Worm (Caenorhabditis elegans) whole organism, young adult: ENCODE results near the gene C24A3.1.
A peak's percentile ranks its signal among the peaks of the same experiment; 100 is the strongest.

Source experiments
- B0019.2 ChIP-seq: fragments of 200-800 bp; sonication (Bioruptor generic); conservative IDR thresholded peaks from 2 replicates; pipeline ENCODE4 v1.3.6; 2022; ENCODE audit warnings: missing genetic modification reagents, missing genetic modification characterization, missing compliant biosample characterization
- B0035.1 ChIP-seq: sonication (generic microtip); optimal IDR thresholded peaks from 2 replicates; lab custom pipeline; 2016; ENCODE audit warnings: missing genetic modification characterization, mild to moderate bottlenecking, missing compliant biosample characterization, missing genotype, missing genetic modification reagents
- B0261.1 ChIP-seq: sonication (generic microtip); optimal IDR thresholded peaks from 2 replicates; lab custom pipeline; 2016; ENCODE audit warnings: mild to moderate bottlenecking, missing genetic modification characterization, moderate library complexity, missing compliant biosample characterization
- C06A6.2 ChIP-seq: fragments of 200-800 bp; sonication (Bioruptor generic); conservative IDR thresholded peaks from 2 replicates; pipeline ENCODE4 v1.3.6; 2022; ENCODE audit warnings: missing genetic modification characterization, missing compliant biosample characterization
- C17E4.6 ChIP-seq: fragments of 200-800 bp; sonication (Bioruptor generic); IDR thresholded peaks from 2 replicates; pipeline ENCODE4 v1.3.6; 2022; ENCODE audit warnings: missing genetic modification reagents, missing genetic modification characterization, missing compliant biosample characterization
- D2030.7 ChIP-seq: fragments of 200-800 bp; sonication (Bioruptor generic); IDR thresholded peaks from 2 replicates; pipeline ENCODE4 v1.3.6; 2022; ENCODE audit warnings: missing genetic modification reagents, missing genetic modification characterization, missing compliant biosample characterization
- F49E8.2 ChIP-seq: sonication (generic microtip); optimal IDR thresholded peaks from 3 replicates; lab custom pipeline; 2017; ENCODE audit warnings: missing genetic modification characterization, mild to moderate bottlenecking, missing compliant biosample characterization, antibody characterized with exemption, moderate library complexity; ENCODE audit not compliant: insufficient read depth
- F57A8.1 ChIP-seq: fragments of 200-800 bp; sonication (Bioruptor generic); optimal IDR thresholded peaks from 2 replicates; lab custom pipeline; 2018; ENCODE audit warnings: mild to moderate bottlenecking, missing genetic modification characterization, moderate library complexity, missing compliant biosample characterization
- T26A5.8 ChIP-seq: sonication (generic microtip); optimal IDR thresholded peaks from 2 replicates; lab custom pipeline; 2016; ENCODE audit warnings: missing genetic modification characterization, missing compliant biosample characterization
- Y56A3A.18 ChIP-seq: fragments of 200-800 bp; sonication (Bioruptor generic); IDR thresholded peaks from 2 replicates; pipeline ENCODE4 v1.3.6; 2022; ENCODE audit warnings: missing genetic modification reagents, missing genetic modification characterization, missing compliant biosample characterization
- Y79H2A.3 ChIP-seq: fragments of 200-800 bp; sonication (Bioruptor generic); conservative IDR thresholded peaks from 2 replicates; pipeline ENCODE4 v1.3.6; 2022; ENCODE audit warnings: missing genetic modification reagents, missing genetic modification characterization, missing compliant biosample characterization
- ama-1 ChIP-seq, 3 experiments: fragments of 150-350 bp in 1 of 3; sonication (generic microtip) in 2 of 3; optimal IDR thresholded peaks; 2 replicates each; lab custom pipeline; 2014 to 2018; ENCODE audit warnings: missing biosample characterization in 2 of 3, missing genetic modification characterization in 2 of 3, missing genetic modification reagents in 2 of 3
- aptf-3 ChIP-seq: fragments of 200-800 bp; sonication (Bioruptor generic); IDR thresholded peaks from 2 replicates; pipeline ENCODE4 v1.3.6; 2022; ENCODE audit warnings: missing genetic modification characterization, missing compliant biosample characterization
- attf-5 ChIP-seq: fragments of 200-800 bp; sonication (Bioruptor generic); optimal IDR thresholded peaks from 2 replicates; lab custom pipeline; 2018; ENCODE audit warnings: mild to moderate bottlenecking, missing genetic modification characterization, missing compliant biosample characterization
- bed-1 ChIP-seq: fragments of 200-800 bp; sonication (Bioruptor generic); IDR thresholded peaks from 2 replicates; pipeline ENCODE4 v1.3.6; 2022; ENCODE audit warnings: missing genetic modification reagents, missing genetic modification characterization, missing compliant biosample characterization
- ccch-3 ChIP-seq: fragments of 200-800 bp; sonication (Bioruptor generic); optimal IDR thresholded peaks from 2 replicates; lab custom pipeline; 2018; ENCODE audit warnings: mild to moderate bottlenecking, missing genetic modification characterization, missing compliant biosample characterization
- cebp-2 ChIP-seq: fragments of 200-800 bp; sonication (Bioruptor generic); IDR thresholded peaks from 2 replicates; pipeline ENCODE4 v1.3.6; 2022; ENCODE audit warnings: missing genetic modification characterization, missing compliant biosample characterization
- ceh-100 ChIP-seq: fragments of 200-800 bp; sonication (Bioruptor generic); IDR thresholded peaks from 2 replicates; pipeline ENCODE4 v1.3.6; 2022; ENCODE audit warnings: missing genetic modification reagents, missing genetic modification characterization, missing compliant biosample characterization
- ceh-27 ChIP-seq: fragments of 200-800 bp; sonication (Bioruptor generic); optimal IDR thresholded peaks from 2 replicates; lab custom pipeline; 2018; ENCODE audit warnings: mild to moderate bottlenecking, missing genetic modification characterization, moderate library complexity, missing compliant biosample characterization
- chd-7 ChIP-seq: sonication (generic microtip); optimal IDR thresholded peaks from 2 replicates; lab custom pipeline; 2016; ENCODE audit warnings: mild to moderate bottlenecking, missing genetic modification characterization, moderate library complexity, missing compliant biosample characterization
- die-1 ChIP-seq: sonication (generic microtip); optimal IDR thresholded peaks from 2 replicates; lab custom pipeline; 2016; ENCODE audit warnings: missing genotype, mild to moderate bottlenecking, missing genetic modification characterization, missing compliant biosample characterization
- dpl-1 ChIP-seq: fragments of 150-350 bp; optimal IDR thresholded peaks from 2 replicates; lab custom pipeline; 2014; ENCODE audit warnings: missing biosample characterization, missing genetic modification reagents, missing genetic modification characterization
- egl-44 ChIP-seq: fragments of 200-800 bp; sonication (Bioruptor generic); IDR thresholded peaks from 2 replicates; pipeline ENCODE4 v1.3.6; 2022; ENCODE audit warnings: missing genetic modification reagents, missing genetic modification characterization, missing compliant biosample characterization
- ekl-4 ChIP-seq: fragments of 200-800 bp; sonication (Bioruptor generic); IDR thresholded peaks from 2 replicates; pipeline ENCODE4 v1.3.6; 2022; ENCODE audit warnings: missing genetic modification reagents, missing genetic modification characterization, missing compliant biosample characterization
- hlh-26 ChIP-seq: fragments of 200-800 bp; sonication (Bioruptor generic); conservative IDR thresholded peaks from 2 replicates; pipeline ENCODE4 v1.3.6; 2022; ENCODE audit warnings: missing genetic modification reagents, missing genetic modification characterization, missing compliant biosample characterization
- hmg-1.2 ChIP-seq: fragments of 200-800 bp; sonication (Bioruptor generic); IDR thresholded peaks from 2 replicates; pipeline ENCODE4 v1.3.6; 2022; ENCODE audit warnings: missing genetic modification reagents, missing genetic modification characterization, missing compliant biosample characterization
- hmg-20 ChIP-seq: fragments of 200-800 bp; sonication (Bioruptor generic); IDR thresholded peaks from 2 replicates; pipeline ENCODE4 v1.3.6; 2022; ENCODE audit warnings: missing genetic modification reagents, missing genetic modification characterization, missing compliant biosample characterization
- lag-1 ChIP-seq: fragments of 200-800 bp; sonication (Bioruptor generic); IDR thresholded peaks from 2 replicates; pipeline ENCODE4 v1.3.6; 2022; ENCODE audit warnings: missing genetic modification reagents, missing genetic modification characterization, missing compliant biosample characterization
- let-526 ChIP-seq: fragments of 200-800 bp; sonication (Bioruptor generic); IDR thresholded peaks from 2 replicates; pipeline ENCODE4 v1.3.6; 2022; ENCODE audit warnings: missing genetic modification reagents, missing genetic modification characterization, missing compliant biosample characterization
- let-607 ChIP-seq, 2 experiments: fragments of 200-800 bp in 1 of 2; sonication (Bioruptor generic) in 1 of 2; sonication (generic microtip) in 1 of 2; optimal IDR thresholded peaks; 2 replicates each; lab custom pipeline; 2016 to 2018; ENCODE audit warnings: mild to moderate bottlenecking in 2 of 2, missing compliant biosample characterization in 2 of 2, missing genetic modification characterization in 2 of 2, moderate library complexity in 2 of 2, missing genotype in 1 of 2
- lin-35 ChIP-seq, 3 experiments: fragments of 150-350 bp in 2 of 3; sonication (generic microtip) in 1 of 3; optimal IDR thresholded peaks; 2 replicates each; lab custom pipeline; 2014 to 2018; ENCODE audit warnings: missing biosample characterization in 3 of 3, missing genetic modification characterization in 3 of 3, missing genetic modification reagents in 3 of 3
- lin-40 ChIP-seq: sonication (generic microtip); optimal IDR thresholded peaks from 2 replicates; lab custom pipeline; 2016; ENCODE audit warnings: missing genetic modification characterization, mild to moderate bottlenecking, missing compliant biosample characterization, missing genotype, missing genetic modification reagents
- nfyb-1 ChIP-seq: fragments of 200-800 bp; sonication (Bioruptor generic); IDR thresholded peaks from 2 replicates; pipeline ENCODE4 v1.3.6; 2022; ENCODE audit warnings: missing genetic modification reagents, missing genetic modification characterization, missing compliant biosample characterization
- pbrm-1 ChIP-seq: fragments of 200-800 bp; sonication (Bioruptor generic); IDR thresholded peaks from 2 replicates; pipeline ENCODE4 v1.3.6; 2022; ENCODE audit warnings: missing genetic modification reagents, missing genetic modification characterization, missing compliant biosample characterization
- rec-8 ChIP-seq, 2 experiments: sonication (generic microtip); optimal IDR thresholded peaks; 2 replicates each; lab custom pipeline; 2016; ENCODE audit warnings: mild to moderate bottlenecking in 2 of 2, missing genetic modification characterization in 2 of 2, missing genetic modification reagents in 2 of 2, missing genotype in 2 of 2, missing biosample characterization in 1 of 2, missing compliant biosample characterization in 1 of 2, moderate library complexity in 1 of 2
- rpc-1 ChIP-seq, 2 experiments: fragments of 150-350 bp in 1 of 2; sonication (generic microtip) in 1 of 2; optimal IDR thresholded peaks; 2 replicates each; lab custom pipeline; 2014 to 2018; ENCODE audit warnings: missing biosample characterization in 1 of 2, missing genetic modification characterization in 1 of 2, missing genetic modification reagents in 1 of 2, missing genotype in 1 of 2
- snpc-1.1 ChIP-seq: sonication (generic microtip); optimal IDR thresholded peaks from 2 replicates; lab custom pipeline; 2017; ENCODE audit warnings: missing genetic modification characterization, mild to moderate bottlenecking, missing compliant biosample characterization, antibody characterized with exemption, moderate library complexity, missing genotype, missing genetic modification reagents; ENCODE audit not compliant: insufficient read depth
- snpc-3.4 ChIP-seq: sonication (generic microtip); optimal IDR thresholded peaks from 2 replicates; lab custom pipeline; 2017; ENCODE audit warnings: missing genetic modification characterization, mild to moderate bottlenecking, missing compliant biosample characterization, antibody characterized with exemption, moderate library complexity, missing genotype, missing genetic modification reagents
- somi-1 ChIP-seq: fragments of 200-800 bp; sonication (Bioruptor generic); optimal IDR thresholded peaks from 2 replicates; lab custom pipeline; 2018; ENCODE audit warnings: mild to moderate bottlenecking, missing genetic modification characterization, missing compliant biosample characterization
- tbp1 ChIP-seq: fragments of 200-800 bp; sonication (Bioruptor generic); optimal IDR thresholded peaks from 2 replicates; lab custom pipeline; 2018; ENCODE audit warnings: mild to moderate bottlenecking, missing genetic modification characterization, missing compliant biosample characterization
- tlf-1 ChIP-seq: fragments of 200-800 bp; sonication (Bioruptor generic); optimal IDR thresholded peaks from 2 replicates; lab custom pipeline; 2018; ENCODE audit warnings: mild to moderate bottlenecking, missing genetic modification characterization, missing compliant biosample characterization
- zfh-2 ChIP-seq: fragments of 200-800 bp; sonication (Bioruptor generic); conservative IDR thresholded peaks from 2 replicates; pipeline ENCODE4 v1.3.6; 2022; ENCODE audit warnings: missing genetic modification reagents, missing genetic modification characterization, missing compliant biosample characterization
- ztf-26 ChIP-seq: sonication (generic microtip); optimal IDR thresholded peaks from 2 replicates; lab custom pipeline; 2017; ENCODE audit warnings: missing genetic modification characterization, missing compliant biosample characterization

Gene C24A3.1

ce11 chrX:8969111-8970048, 29.5 kb upstream of the C24A3.1 start (continued):
- TF ChIP-seq egl-44, result peak; percentile 39; the same call in 1 of the 2 replicates
- TF ChIP-seq hmg-1.2, result peak; percentile 72
- peak; percentile 32 for TF ChIP-seq snpc-1.1 (tag; lab: Kevin White, UChicago)

ce11 chrX:8971461-8971860, 27.4 kb upstream of the C24A3.1 start:
- no peak for TF ChIP-seq cebp-2 (GFP tag; lab: Robert Waterston, UW)
- peak; percentile 96 for TF ChIP-seq rpc-1 (optimal IDR thresholded peaks at IDR 0.05; lab: Kevin White, UChicago)
- peak; percentile 95 for TF ChIP-seq rpc-1 (tag; optimal IDR thresholded peaks at IDR 0.05; lab: Kevin White, UChicago)
- no peak for TF ChIP-seq hlh-26 (GFP tag; lab: Robert Waterston, UW)
- TF ChIP-seq hmg-20, result no peak
- TF ChIP-seq T26A5.8 (tag; lab: Kevin White, UChicago), result peak; percentile 84
- peak; percentile 20 to 50 for TF ChIP-seq rec-8 (tag; optimal IDR thresholded peaks at IDR 0.05; lab: Kevin White, UChicago)
- peak; percentile 2 for TF ChIP-seq ztf-26 (tag; lab: Kevin White, UChicago)
- peak; percentile 0 for TF ChIP-seq tlf-1
- no peak for TF ChIP-seq C06A6.2
- no peak for TF ChIP-seq aptf-3 (GFP tag; lab: Robert Waterston, UW)
- no peak for TF ChIP-seq ama-1 (optimal IDR thresholded peaks at IDR 0.05; lab: Kevin White, UChicago)
- TF ChIP-seq ama-1 (GFP tag; optimal IDR thresholded peaks at IDR 0.05; lab: Kevin White, UChicago), result peak; percentile 85
- TF ChIP-seq tbp1, result peak; percentile 97
- peak; percentile 86 for TF ChIP-seq pbrm-1 (GFP tag; lab: Robert Waterston, UW)
- TF ChIP-seq somi-1 (GFP tag; lab: Kevin White, UChicago), result peak; percentile 43
- peak; percentile 94 for TF ChIP-seq B0261.1 (tag; lab: Kevin White, UChicago)
- TF ChIP-seq ccch-3 (GFP tag; lab: Kevin White, UChicago), result no peak
- no peak for TF ChIP-seq C17E4.6 (GFP tag; lab: Robert Waterston, UW)
- TF ChIP-seq snpc-3.4 (tag; lab: Kevin White, UChicago), result peak; percentile 55
- TF ChIP-seq B0019.2 (GFP tag; lab: Robert Waterston, UW), result no peak
- peak; percentile 23 for TF ChIP-seq B0035.1 (tag; lab: Kevin White, UChicago)
- TF ChIP-seq chd-7, result peak; percentile 43
- TF ChIP-seq nfyb-1 (GFP tag; lab: Robert Waterston, UW), result peak; percentile 81
- peak; percentile 50 for TF ChIP-seq lin-40 (tag; lab: Kevin White, UChicago)
- 0 out of 2 replicates have a peak, but pooled peaks have one; percentile 13 for TF ChIP-seq ekl-4 (GFP tag; lab: Robert Waterston, UW)
- peak; percentile 90 for TF ChIP-seq Y56A3A.18 (GFP tag; lab: Robert Waterston, UW)
- TF ChIP-seq lin-35 (GFP tag; optimal IDR thresholded peaks at IDR 0.05; lab: Kevin White, UChicago), result peak in 1 of 3 experiments; percentile 60
- TF ChIP-seq let-607 (tag; optimal IDR thresholded peaks at IDR 0.05; lab: Kevin White, UChicago), result peak in 1 of 2 experiments; percentile 53
- TF ChIP-seq zfh-2, result no peak
- TF ChIP-seq lag-1 (GFP tag; lab: Robert Waterston, UW), result no peak
- TF ChIP-seq attf-5 (GFP tag; lab: Kevin White, UChicago), result peak; percentile 14
- 0 out of 2 replicates have a peak, but pooled peaks have one; percentile 25 for TF ChIP-seq let-526 (GFP tag; lab: Robert Waterston, UW)
- no peak for TF ChIP-seq bed-1 (GFP tag; lab: Robert Waterston, UW)
- TF ChIP-seq ceh-27 (GFP tag; lab: Kevin White, UChicago), result no peak
- TF ChIP-seq Y79H2A.3 (GFP tag; lab: Robert Waterston, UW), result no peak
- peak; percentile 2 for TF ChIP-seq F49E8.2 (tag; lab: Kevin White, UChicago)
- peak; percentile 54 for TF ChIP-seq D2030.7 (GFP tag; lab: Robert Waterston, UW)
- peak; percentile 50; the same call in 1 of the 2 replicates for TF ChIP-seq ceh-100 (GFP tag; lab: Robert Waterston, UW)
- no peak for TF ChIP-seq dpl-1 (GFP tag; lab: Kevin White, UChicago)
- no peak for TF ChIP-seq egl-44
- peak; percentile 80 for TF ChIP-seq die-1 (tag; lab: Kevin White, UChicago)
- peak; percentile 17 for TF ChIP-seq F57A8.1 (GFP tag; lab: Kevin White, UChicago)
